Fruit fly (Drosophila melanogaster): Measurements from ENCODE around the gene hiw.

hiw gene

DNA sequence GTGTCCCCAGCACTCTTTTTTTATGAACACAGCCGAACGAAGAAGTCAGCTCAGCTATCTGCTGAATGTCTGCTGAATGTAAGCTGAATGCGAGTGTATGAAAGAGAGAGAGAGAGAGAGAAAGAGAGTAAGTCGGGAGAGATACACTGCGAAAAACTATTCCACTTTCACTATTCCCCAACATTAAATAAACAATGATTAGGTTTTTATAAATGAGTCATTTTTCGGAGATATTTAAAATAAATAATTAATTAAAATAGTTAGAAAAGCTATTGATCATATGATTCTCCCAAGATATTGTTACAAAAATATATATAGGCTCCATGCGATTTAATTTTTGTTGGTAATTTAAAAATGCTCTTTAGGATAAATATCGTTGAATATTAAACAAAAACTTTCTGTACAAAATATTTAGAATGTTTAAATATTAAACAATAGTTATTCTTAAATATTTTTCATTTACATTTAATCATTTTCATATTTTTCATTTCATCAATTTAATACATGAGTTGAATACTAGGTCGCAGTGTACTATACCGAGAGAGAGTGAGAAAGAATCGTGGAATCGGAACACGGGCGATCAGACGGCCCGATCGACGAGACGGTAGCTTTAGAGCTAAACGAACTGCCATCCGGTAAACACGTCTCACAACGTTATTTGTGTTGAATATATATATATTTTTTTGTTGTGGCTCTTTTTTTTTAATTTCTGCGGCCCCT is 39.2 kb downstream of the hiw start, which contains the start of gene be:
Gene be (plus strand): TSS at position 611 of the 720 bp plus-strand sequence.
- TF ChIP-seq pan (optimal IDR thresholded peaks at IDR 0.05): no peak
- no peak for TF ChIP-seq psq (optimal IDR thresholded peaks at IDR 0.05)
- TF ChIP-seq CG8478 (optimal IDR thresholded peaks at IDR 0.05): no peak

dm6 chrX:15023395-15023794 is 39.8 kb downstream of the hiw start:
- no peak for TF ChIP-seq usp (GFP tag; optimal IDR thresholded peaks at IDR 0.05)
- TF ChIP-seq pan (optimal IDR thresholded peaks at IDR 0.05): no peak
- no peak for TF ChIP-seq EcR (GFP tag; optimal IDR thresholded peaks at IDR 0.05)
- TF ChIP-seq CG8478 (optimal IDR thresholded peaks at IDR 0.05): no peak
- no peak for TF ChIP-seq Dll (optimal IDR thresholded peaks at IDR 0.05)
- no peak for TF ChIP-seq psq (optimal IDR thresholded peaks at IDR 0.05)

DNA sequence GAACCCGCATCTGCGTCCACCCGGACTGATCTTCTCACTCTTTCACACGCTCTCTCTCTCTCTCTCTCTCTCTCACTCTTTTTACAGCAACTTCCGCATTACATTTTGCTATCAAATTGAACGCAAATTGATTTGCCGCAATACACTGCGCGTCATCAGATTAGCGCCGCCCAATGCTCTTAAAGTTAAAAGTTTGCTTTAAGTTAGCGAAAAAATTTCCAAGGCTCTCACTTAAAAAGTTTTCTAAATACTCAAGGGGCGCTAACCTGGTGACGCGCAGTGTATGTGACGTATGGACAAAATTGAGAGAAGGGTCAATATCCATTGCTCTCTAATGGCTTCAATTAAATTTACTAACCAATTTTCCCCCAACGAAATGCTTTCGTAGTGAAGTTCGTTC is 41.0 kb downstream of the hiw start:
- TF ChIP-seq psq (optimal IDR thresholded peaks at IDR 0.05) (no peak), pan (optimal IDR thresholded peaks at IDR 0.05) (no peak), CG8478 (optimal IDR thresholded peaks at IDR 0.05) (no peak), Dll (optimal IDR thresholded peaks at IDR 0.05) (no peak), EcR (GFP tag; optimal IDR thresholded peaks at IDR 0.05) (no peak), usp (GFP tag; optimal IDR thresholded peaks at IDR 0.05) (no peak)

dm6 chrX:15021021-15021477 is 42.2 kb downstream of the hiw start:
- TF ChIP-seq CG8478 (optimal IDR thresholded peaks at IDR 0.05): no peak
- TF ChIP-seq psq (optimal IDR thresholded peaks at IDR 0.05): no peak
- TF ChIP-seq usp (GFP tag; optimal IDR thresholded peaks at IDR 0.05): no peak
- no peak for TF ChIP-seq Dll (optimal IDR thresholded peaks at IDR 0.05)
- TF ChIP-seq EcR (GFP tag; optimal IDR thresholded peaks at IDR 0.05): no peak
- TF ChIP-seq pan (optimal IDR thresholded peaks at IDR 0.05): no peak

DNA sequence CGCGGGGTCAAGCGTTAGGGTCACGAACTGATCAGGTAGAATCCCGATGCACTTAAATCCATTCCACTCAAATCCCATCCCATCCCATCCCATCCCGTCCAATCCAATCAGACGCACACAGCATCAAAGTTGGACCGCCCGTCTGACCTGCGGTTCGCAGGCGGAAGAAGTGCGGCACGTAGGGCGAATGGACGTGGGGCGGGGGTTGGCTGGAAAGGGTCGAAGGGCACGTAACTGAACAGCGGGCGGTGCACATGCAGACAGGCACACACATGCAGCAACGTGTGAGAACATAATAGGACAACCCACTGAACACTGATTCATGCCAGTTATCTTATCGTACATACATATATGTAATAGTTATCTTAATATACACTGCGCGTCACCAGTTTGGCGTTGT is 43.8 kb downstream of the hiw start:
- TF ChIP-seq pan (optimal IDR thresholded peaks at IDR 0.05) (no peak), Dll (optimal IDR thresholded peaks at IDR 0.05) (no peak), EcR (GFP tag; optimal IDR thresholded peaks at IDR 0.05) (no peak), usp (GFP tag; optimal IDR thresholded peaks at IDR 0.05) (no peak), CG8478 (optimal IDR thresholded peaks at IDR 0.05) (no peak), psq (optimal IDR thresholded peaks at IDR 0.05) (no peak)

DNA sequence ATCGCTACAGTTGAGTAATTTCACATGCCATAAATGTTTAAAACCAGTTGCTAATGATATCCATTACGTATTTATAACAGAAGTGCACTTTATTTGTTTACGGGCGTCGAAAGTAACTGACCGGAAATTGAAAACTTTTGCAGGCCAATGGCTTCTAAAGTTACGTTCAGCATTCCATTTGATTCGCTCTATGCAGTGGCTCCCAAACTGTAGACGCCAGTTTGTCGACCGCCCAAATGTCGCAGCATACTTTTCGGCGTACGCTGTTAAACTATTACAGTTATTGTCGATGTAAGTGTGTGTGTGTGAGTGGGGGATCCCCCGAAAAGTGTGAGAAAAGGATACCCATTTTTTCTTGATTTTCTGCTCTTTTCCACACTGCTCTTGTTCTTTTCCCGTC is 102.4 kb downstream of the hiw start:
- TF ChIP-seq usp (GFP tag; optimal IDR thresholded peaks at IDR 0.05) (no peak), psq (optimal IDR thresholded peaks at IDR 0.05) (no peak), CG8478 (optimal IDR thresholded peaks at IDR 0.05) (no peak), EcR (GFP tag; optimal IDR thresholded peaks at IDR 0.05) (no peak), Dll (optimal IDR thresholded peaks at IDR 0.05) (no peak), pan (optimal IDR thresholded peaks at IDR 0.05) (no peak)

All from whole organism.